Fruit fly (Drosophila melanogaster): ENCODE data around the gene CG1275.

The CG1275 gene

dm6 chr3L:2262515-2262944 lies 5.3 kb upstream of the CG1275 start, which contains the start of the genes oxt and CG13807 (continued):
- no peak for TF ChIP-seq z (GFP tag; IDR thresholded peaks at IDR 0.05)
- no peak for TF ChIP-seq HLH4C (GFP tag; IDR thresholded peaks at IDR 0.05; ENCODE audit: partially characterized antibody)
- peak; percentile 76 for TF ChIP-seq CG4328 (GFP tag; optimal IDR thresholded peaks at IDR 0.05)
- TF ChIP-seq br (optimal IDR thresholded peaks at IDR 0.05): no peak
- TF ChIP-seq pita (GFP tag; optimal IDR thresholded peaks at IDR 0.05): no peak
- peak; percentile 49; the same call in 1 of the 2 replicates for TF ChIP-seq Doc2 (GFP tag; IDR thresholded peaks at IDR 0.05)
- TF ChIP-seq CG11696 (GFP tag; IDR thresholded peaks at IDR 0.05): peak; percentile 59
- TF ChIP-seq CG10565 (GFP tag; optimal IDR thresholded peaks at IDR 0.05): no peak
- TF ChIP-seq Med (GFP tag): peak; percentile 89
- no peak for TF ChIP-seq Kr (GFP tag; optimal IDR thresholded peaks at IDR 0.05)
- no peak for TF ChIP-seq sc (optimal IDR thresholded peaks at IDR 0.05)
- peak; percentile 76 for TF ChIP-seq sc (GFP tag; optimal IDR thresholded peaks at IDR 0.05)
- peak; percentile 78 for TF ChIP-seq Ada2b (GFP tag; IDR thresholded peaks at IDR 0.05)
- no peak for TF ChIP-seq ERR (GFP tag; optimal IDR thresholded peaks at IDR 0.05)
- TF ChIP-seq CG2129 (GFP tag; IDR thresholded peaks at IDR 0.05; ENCODE audit: partially characterized antibody): no peak
- TF ChIP-seq Dek (tag; optimal IDR thresholded peaks at IDR 0.05): peak; percentile 85
- peak; percentile 71 for TF ChIP-seq gfzf (GFP tag; optimal IDR thresholded peaks at IDR 0.05)
- TF ChIP-seq sr (GFP tag; IDR thresholded peaks at IDR 0.05): peak; percentile 44; the same call in 1 of the 3 replicates
- peak; percentile 92 for TF ChIP-seq CG9932 (GFP tag; IDR thresholded peaks at IDR 0.05)
- TF ChIP-seq psq (GFP tag; optimal IDR thresholded peaks at IDR 0.05): peak; percentile 50
- TF ChIP-seq lmd (GFP tag; IDR thresholded peaks at IDR 0.05): peak; percentile 91
- TF ChIP-seq CG42726 (GFP tag; IDR thresholded peaks at IDR 0.05; ENCODE audit: partially characterized antibody): no peak
- no peak for TF ChIP-seq odd (GFP tag; optimal IDR thresholded peaks at IDR 0.05)
- peak; percentile 69 for TF ChIP-seq CG8290 (GFP tag; optimal IDR thresholded peaks at IDR 0.05)
- TF ChIP-seq CG8290 (tag; optimal IDR thresholded peaks at IDR 0.05): peak; percentile 52 to 79
- peak; percentile 86 for TF ChIP-seq CG18262 (tag; optimal IDR thresholded peaks at IDR 0.05)
- no peak for TF ChIP-seq h (optimal IDR thresholded peaks at IDR 0.05)
- no peak for TF ChIP-seq vnd (GFP tag; IDR thresholded peaks at IDR 0.05; ENCODE audit: partially characterized antibody)
- TF ChIP-seq CG13894 (tag; optimal IDR thresholded peaks at IDR 0.05): peak; percentile 77
- peak; percentile 87 for TF ChIP-seq al (GFP tag; IDR thresholded peaks at IDR 0.05)
- peak; percentile 70 for TF ChIP-seq CG10431 (GFP tag; optimal IDR thresholded peaks at IDR 0.05)
- peak; percentile 81 for TF ChIP-seq Six4 (GFP tag; optimal IDR thresholded peaks at IDR 0.05)
- peak; percentile 82 for TF ChIP-seq Dbx (GFP tag; IDR thresholded peaks at IDR 0.05)
- TF ChIP-seq sd (tag; optimal IDR thresholded peaks at IDR 0.05): peak; percentile 79
- no peak for TF ChIP-seq CG14860 (GFP tag; IDR thresholded peaks at IDR 0.05; ENCODE audit: partially characterized antibody)
- TF ChIP-seq CG3163 (GFP tag; optimal IDR thresholded peaks at IDR 0.05): no peak
- TF ChIP-seq CG14050 (GFP tag; IDR thresholded peaks at IDR 0.05): peak; percentile 86
- TF ChIP-seq ham (GFP tag; IDR thresholded peaks at IDR 0.05): peak; percentile 53; the same call in 1 of the 2 replicates
- no peak for TF ChIP-seq CG14965 (GFP tag; optimal IDR thresholded peaks at IDR 0.05; ENCODE audit: borderline replicate concordance)
- peak; percentile 82 for TF ChIP-seq CG4404 (GFP tag; IDR thresholded peaks at IDR 0.05)
- TF ChIP-seq lab (GFP tag; optimal IDR thresholded peaks at IDR 0.05): peak; percentile 86
- TF ChIP-seq az2 (GFP tag; optimal IDR thresholded peaks at IDR 0.05): peak; percentile 87
- TF ChIP-seq CG5953 (GFP tag; IDR thresholded peaks at IDR 0.05): peak; percentile 69
- TF ChIP-seq Gsc (GFP tag; IDR thresholded peaks at IDR 0.05): peak; percentile 45
- peak; percentile 44 for TF ChIP-seq Hey (tag; optimal IDR thresholded peaks at IDR 0.05)
- TF ChIP-seq CG7786 (GFP tag; optimal IDR thresholded peaks at IDR 0.05): peak; percentile 49
- TF ChIP-seq Poxn (GFP tag; IDR thresholded peaks at IDR 0.05): peak; percentile 57; the same call in 1 of the 2 replicates
- no peak for TF ChIP-seq zf30C (GFP tag; optimal IDR thresholded peaks at IDR 0.05)
- TF ChIP-seq slbo (GFP tag; IDR thresholded peaks at IDR 0.05): peak; percentile 92
- peak; percentile 82 for TF ChIP-seq dmrt11E (tag; optimal IDR thresholded peaks at IDR 0.05)
- TF ChIP-seq CG12219 (GFP tag; optimal IDR thresholded peaks at IDR 0.05): peak; percentile 75
- peak; percentile 90 for TF ChIP-seq B-H2 (GFP tag; optimal IDR thresholded peaks at IDR 0.05)
